Fruit fly (Drosophila melanogaster) whole organism, pupa: Measurements from ENCODE around the gene LSm-4.
A peak's percentile ranks its signal among the peaks of the same experiment; 100 is the strongest.

Experiments
- CG10348 ChIP-seq: fragments of 200-800 bp; sonication (Bioruptor generic); IDR thresholded peaks from 2 replicates; pipeline ENCODE4 v1.3.6; 2022; ENCODE audit warnings: missing biosample characterization, missing genetic modification characterization
- CG12605 ChIP-seq: fragments of 200-800 bp; sonication (Bioruptor generic); IDR thresholded peaks from 2 replicates; pipeline ENCODE4 v1.3.6; 2022; ENCODE audit warnings: missing biosample characterization, missing genetic modification characterization
- CG13204 ChIP-seq: fragments of 200-800 bp; sonication (Bioruptor generic); optimal IDR thresholded peaks from 2 replicates; lab custom pipeline; 2018; ENCODE audit warnings: missing biosample characterization, mild to moderate bottlenecking, missing genetic modification characterization, moderate library complexity
- CG14655 ChIP-seq: fragments of 200-800 bp; sonication (Bioruptor generic); optimal IDR thresholded peaks from 3 replicates; lab custom pipeline; 2017; ENCODE audit warnings: mild to moderate bottlenecking, missing biosample characterization, missing genetic modification reagents, missing genetic modification characterization
- CG15710 ChIP-seq: fragments of 200-800 bp; sonication (Bioruptor generic); optimal IDR thresholded peaks from 2 replicates; lab custom pipeline; 2018; ENCODE audit warnings: missing biosample characterization, mild to moderate bottlenecking, missing genetic modification characterization, moderate library complexity
- CG17806 ChIP-seq: fragments of 200-800 bp; sonication (Bioruptor generic); optimal IDR thresholded peaks from 2 replicates; lab custom pipeline; 2018; ENCODE audit warnings: missing biosample characterization, mild to moderate bottlenecking, missing genetic modification characterization, moderate library complexity
- CG32121 ChIP-seq: fragments of 200-800 bp; sonication (Bioruptor generic); IDR thresholded peaks from 2 replicates; pipeline ENCODE4 v1.3.6; 2022; ENCODE audit warnings: missing biosample characterization, missing genetic modification characterization
- CG34367 ChIP-seq: fragments of 200-800 bp; sonication (Bioruptor generic); optimal IDR thresholded peaks from 2 replicates; lab custom pipeline; 2018; ENCODE audit warnings: missing biosample characterization, mild to moderate bottlenecking, missing genetic modification characterization
- CG4496 ChIP-seq: fragments of 200-800 bp; sonication (Bioruptor generic); IDR thresholded peaks from 3 replicates; pipeline ENCODE4 v1.3.6; 2022; ENCODE audit warnings: missing biosample characterization, missing genetic modification characterization
- CG8159 ChIP-seq: fragments of 200-800 bp; sonication (Bioruptor generic); optimal IDR thresholded peaks from 3 replicates; lab custom pipeline; 2018; ENCODE audit warnings: missing biosample characterization, mild to moderate bottlenecking, missing genetic modification characterization, moderate library complexity
- CG8301 ChIP-seq: fragments of 200-800 bp; sonication (Bioruptor generic); optimal IDR thresholded peaks from 2 replicates; lab custom pipeline; 2018; ENCODE audit warnings: missing biosample characterization, mild to moderate bottlenecking, missing genetic modification characterization
- CG9948 ChIP-seq: fragments of 200-800 bp; sonication (Bioruptor generic); optimal IDR thresholded peaks from 2 replicates; lab custom pipeline; 2018; ENCODE audit warnings: missing biosample characterization, mild to moderate bottlenecking, missing genetic modification characterization, moderate library complexity
- D1 ChIP-seq: fragments of 200-800 bp; sonication (Bioruptor generic); optimal IDR thresholded peaks from 2 replicates; lab custom pipeline; 2018; ENCODE audit warnings: missing biosample characterization, mild to moderate bottlenecking, missing genetic modification characterization, moderate library complexity
- EcR ChIP-seq: fragments of 200-800 bp; sonication (Bioruptor generic); optimal IDR thresholded peaks from 3 replicates; lab custom pipeline; 2019; ENCODE audit warnings: missing biosample characterization, missing genetic modification characterization, mild to moderate bottlenecking, moderate library complexity, missing genetic modification reagents
- Ets98B ChIP-seq: fragments of 200-800 bp; sonication (Bioruptor generic); IDR thresholded peaks from 2 replicates; pipeline ENCODE4 v1.3.6; 2022; ENCODE audit warnings: missing biosample characterization, missing genetic modification characterization
- Pif1A ChIP-seq: fragments of 200-800 bp; sonication (Bioruptor generic); optimal IDR thresholded peaks from 3 replicates; lab custom pipeline; 2016; ENCODE audit warnings: missing biosample characterization, missing genetic modification characterization
- Pif1B ChIP-seq: fragments of 200-800 bp; sonication (Bioruptor generic); optimal IDR thresholded peaks from 3 replicates; lab custom pipeline; 2016; ENCODE audit warnings: missing biosample characterization, missing genetic modification characterization
- Snoo ChIP-seq: fragments of 200-800 bp; sonication (Bioruptor generic); optimal IDR thresholded peaks from 3 replicates; lab custom pipeline; 2017; ENCODE audit warnings: missing biosample characterization, mild to moderate bottlenecking, missing genetic modification characterization, inconsistent platforms
- fd96Ca ChIP-seq: fragments of 200-800 bp; sonication (Bioruptor generic); IDR thresholded peaks from 3 replicates; pipeline ENCODE4 v1.3.6; 2022; ENCODE audit warnings: missing biosample characterization, missing genetic modification characterization
- gl ChIP-seq: fragments of 200-800 bp; sonication (Bioruptor generic); optimal IDR thresholded peaks from 2 replicates; lab custom pipeline; 2018; ENCODE audit warnings: missing biosample characterization, mild to moderate bottlenecking, missing genetic modification characterization
- rn ChIP-seq: fragments of 200-800 bp; sonication (Bioruptor generic); IDR thresholded peaks from 2 replicates; pipeline ENCODE4 v1.3.6; 2022; ENCODE audit warnings: missing biosample characterization, missing genetic modification characterization

Gene LSm-4

DNA sequence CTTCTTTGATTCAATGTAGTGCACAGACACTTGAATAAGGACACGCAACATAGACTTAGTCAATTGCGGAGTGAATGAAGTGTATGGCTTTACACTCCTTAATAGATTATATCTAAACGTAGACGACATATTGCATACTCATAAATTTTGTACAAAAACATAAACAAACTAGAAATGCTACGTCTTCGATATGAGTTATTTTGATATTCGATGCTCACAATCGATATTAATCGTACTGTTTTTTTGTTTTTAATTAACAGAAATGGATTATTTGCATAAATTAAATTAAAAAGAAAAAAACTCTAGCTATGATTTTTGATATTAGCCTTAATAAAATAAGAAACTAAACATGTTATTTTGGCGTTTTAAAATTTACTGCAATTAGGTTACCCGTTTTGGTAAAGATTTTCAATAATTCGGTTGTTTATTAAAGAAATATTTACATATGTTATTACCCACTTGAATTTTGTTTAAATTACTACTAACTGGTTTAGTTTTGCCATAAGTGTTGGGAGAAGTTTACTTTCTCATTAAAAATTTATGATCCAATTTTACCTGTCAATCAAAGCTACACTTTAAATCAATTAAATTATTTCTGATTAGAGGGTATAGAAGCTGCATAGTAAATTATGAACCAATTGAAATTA, at the start of gene LSm-4, which contains the start of the genes CG17768 and Ir31a:
Gene LSm-4, minus strand, starts transcription at position 196 of the 647 bp plus-strand sequence.
Gene CG17768, minus strand, starts transcription at position 196 of the 647 bp plus-strand sequence.
Gene Ir31a, plus strand, starts transcription at position 558 of the 647 bp plus-strand sequence.
- no peak for TF ChIP-seq Pif1B (GFP tag; lab: Kevin White, UChicago)
- no peak for TF ChIP-seq Ets98B (GFP tag; lab: Robert Waterston, UW)

DNA sequence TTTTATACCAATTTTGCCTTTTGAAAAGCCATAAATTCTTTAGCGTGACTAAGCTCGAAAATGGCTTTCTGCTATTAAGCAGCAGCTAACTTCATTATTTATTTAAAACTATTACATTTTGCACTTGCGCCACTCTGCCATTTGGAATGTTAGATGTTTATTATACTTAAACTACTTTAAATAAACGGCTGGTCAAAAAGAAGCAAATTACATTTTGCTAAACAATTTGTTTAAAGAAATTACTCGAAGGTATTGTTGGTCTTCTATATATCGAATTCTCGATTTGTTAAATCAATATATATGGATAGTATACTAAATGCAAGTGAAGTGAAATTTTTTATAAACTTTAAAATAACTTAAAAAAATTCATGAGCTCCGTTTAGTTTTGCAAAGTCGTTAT, 47.3 kb upstream of the LSm-4 start, which contains the start of gene ppk10:
Gene ppk10, minus strand, starts transcription at position 101 of the 400 bp plus-strand sequence.
- TF ChIP-seq fd96Ca, result no peak
- TF ChIP-seq gl (tag; lab: Kevin White, UChicago), result no peak
- TF ChIP-seq CG34367, result no peak
- no peak for TF ChIP-seq CG12605 (GFP tag; lab: Robert Waterston, UW)

DNA sequence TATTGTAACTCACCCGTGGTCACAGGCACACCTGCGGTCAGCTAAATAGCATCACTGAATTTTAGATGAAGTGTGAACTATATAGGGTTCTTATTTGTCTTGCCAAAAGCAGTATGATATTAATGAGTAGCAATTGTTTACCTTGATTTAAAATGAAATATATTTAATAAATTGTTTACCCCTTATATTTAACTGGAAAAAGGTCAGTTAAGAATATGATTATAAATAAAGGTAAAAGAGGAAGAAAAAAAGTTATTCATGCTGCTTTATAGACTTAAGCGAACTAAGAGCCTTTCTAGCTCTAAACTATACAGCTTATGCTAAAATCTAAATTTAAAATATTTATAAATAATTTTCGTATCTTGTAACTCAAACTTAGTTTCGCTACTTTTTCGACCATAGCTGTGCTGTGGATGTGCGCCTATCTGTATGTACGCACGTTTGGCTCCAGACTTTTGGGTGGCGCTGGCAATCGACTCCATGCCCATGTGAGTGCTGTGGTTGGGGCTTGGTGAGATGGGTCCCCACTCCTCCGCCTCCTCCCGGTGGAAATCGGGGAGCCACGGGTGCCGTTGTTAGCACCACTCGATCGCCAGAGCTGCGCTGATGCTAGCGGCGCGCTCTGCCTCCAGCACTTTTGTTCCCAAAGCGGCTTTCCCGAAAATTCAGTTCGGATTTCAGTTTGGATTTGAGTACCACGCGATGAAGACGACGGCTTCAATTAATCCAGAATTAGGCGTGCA, 37.2 kb upstream of the LSm-4 start, which contains the start of gene loh:
Gene loh, plus strand, starts transcription at position 487 of the 743 bp plus-strand sequence.
- TF ChIP-seq EcR, result no peak
- TF ChIP-seq fd96Ca, result no peak
- TF ChIP-seq Snoo (tag; lab: Kevin White, UChicago), result peak; percentile 41

DNA sequence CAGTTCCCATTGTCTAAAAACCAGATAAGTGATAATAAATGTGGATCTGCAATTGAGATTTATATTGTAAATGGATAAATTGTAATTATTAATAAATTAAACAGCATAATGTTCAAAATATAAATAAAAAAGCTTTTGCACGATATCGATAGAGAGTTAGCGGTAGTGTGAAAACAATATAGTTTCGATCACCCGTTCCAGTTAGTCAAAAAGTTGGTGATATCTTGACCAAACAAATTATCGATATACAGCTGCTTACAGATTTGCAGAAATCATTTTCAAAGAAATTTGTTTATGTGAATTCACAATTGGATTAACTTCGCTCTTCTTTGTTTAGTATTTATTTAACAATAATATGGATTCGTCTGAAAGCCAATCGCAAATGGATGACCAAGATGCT, 34.2 kb upstream of the LSm-4 start, which contains the start of gene Nse4:
Gene Nse4, plus strand, starts transcription at position 267 of the 400 bp plus-strand sequence.
- TF ChIP-seq Ets98B (GFP tag; lab: Robert Waterston, UW) (no peak), Pif1B (GFP tag; lab: Kevin White, UChicago) (no peak), Snoo (tag; lab: Kevin White, UChicago) (no peak), fd96Ca (no peak), gl (tag; lab: Kevin White, UChicago) (no peak), CG17806 (tag; lab: Kevin White, UChicago) (no peak)

DNA sequence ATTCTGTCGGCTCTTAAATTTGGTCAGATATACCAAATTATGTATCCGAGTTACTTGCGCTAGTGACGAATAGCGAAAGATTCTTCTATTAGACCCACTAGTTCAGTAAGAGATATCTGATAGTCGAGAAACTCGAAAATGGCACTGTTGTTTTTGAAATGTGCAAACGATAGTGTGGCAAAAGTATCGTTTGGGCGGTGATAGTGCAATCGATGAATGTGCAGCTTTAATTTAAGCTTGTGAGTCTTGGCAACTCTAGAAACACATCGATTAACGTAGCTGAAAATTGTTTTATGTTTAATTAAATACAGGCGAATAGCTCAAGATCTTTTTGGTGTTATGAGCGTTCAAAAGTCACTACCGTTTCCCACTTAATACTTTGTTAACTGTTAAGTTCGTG, 32.3 kb upstream of the LSm-4 start, which contains the start of gene STUB1:
Gene STUB1, plus strand, starts transcription at position 232 of the 400 bp plus-strand sequence.
- TF ChIP-seq Pif1B (GFP tag; lab: Kevin White, UChicago), result no peak
- no peak for TF ChIP-seq CG8159
- no peak for TF ChIP-seq CG17806 (tag; lab: Kevin White, UChicago)
- TF ChIP-seq CG4496, result no peak
- no peak for TF ChIP-seq CG15710 (tag; lab: Kevin White, UChicago)
- no peak for TF ChIP-seq fd96Ca
- TF ChIP-seq rn (GFP tag; lab: Robert Waterston, UW), result no peak
- no peak for TF ChIP-seq CG10348 (GFP tag; lab: Robert Waterston, UW)
- no peak for TF ChIP-seq Ets98B (GFP tag; lab: Robert Waterston, UW)
- TF ChIP-seq CG32121 (GFP tag; lab: Robert Waterston, UW), result no peak
- no peak for TF ChIP-seq CG34367
- no peak for TF ChIP-seq CG8301
- TF ChIP-seq CG12605 (GFP tag; lab: Robert Waterston, UW), result no peak
- no peak for TF ChIP-seq Pif1A (GFP tag; lab: Kevin White, UChicago)

DNA sequence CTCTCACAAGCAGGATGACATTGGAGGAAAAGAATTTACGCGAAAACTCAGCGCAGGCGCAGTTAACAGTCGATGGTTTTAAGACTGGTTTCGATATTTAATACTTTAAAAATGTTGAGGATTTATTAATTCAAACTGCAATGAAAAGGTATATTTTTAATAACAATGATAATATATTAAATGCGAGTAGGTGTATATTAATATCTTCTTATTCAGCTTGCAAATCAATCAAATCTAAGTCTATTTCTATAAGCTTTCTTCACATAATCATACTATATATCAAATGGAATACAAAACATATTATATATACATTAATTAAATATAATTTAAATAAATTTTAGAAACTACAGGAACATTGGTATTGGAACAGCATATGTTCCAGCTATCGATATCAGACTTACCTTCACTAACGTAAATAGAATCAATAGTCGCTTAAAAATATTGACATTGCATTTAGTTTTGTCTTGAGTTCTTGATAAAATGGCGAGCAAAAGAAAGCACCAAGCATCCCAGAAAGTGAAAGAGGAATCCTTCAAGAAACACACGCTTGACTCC, 30.7 kb upstream of the LSm-4 start, which contains the start of the genes TBC1D16 and holn1:
Gene TBC1D16, minus strand, starts transcription at position 51 of the 555 bp plus-strand sequence.
Gene holn1, plus strand, starts transcription at position 390 of the 555 bp plus-strand sequence.
- TF ChIP-seq CG34367 (no peak), Pif1B (GFP tag; lab: Kevin White, UChicago) (no peak)
- TF ChIP-seq, all 21 proteins: peak for 0

DNA sequence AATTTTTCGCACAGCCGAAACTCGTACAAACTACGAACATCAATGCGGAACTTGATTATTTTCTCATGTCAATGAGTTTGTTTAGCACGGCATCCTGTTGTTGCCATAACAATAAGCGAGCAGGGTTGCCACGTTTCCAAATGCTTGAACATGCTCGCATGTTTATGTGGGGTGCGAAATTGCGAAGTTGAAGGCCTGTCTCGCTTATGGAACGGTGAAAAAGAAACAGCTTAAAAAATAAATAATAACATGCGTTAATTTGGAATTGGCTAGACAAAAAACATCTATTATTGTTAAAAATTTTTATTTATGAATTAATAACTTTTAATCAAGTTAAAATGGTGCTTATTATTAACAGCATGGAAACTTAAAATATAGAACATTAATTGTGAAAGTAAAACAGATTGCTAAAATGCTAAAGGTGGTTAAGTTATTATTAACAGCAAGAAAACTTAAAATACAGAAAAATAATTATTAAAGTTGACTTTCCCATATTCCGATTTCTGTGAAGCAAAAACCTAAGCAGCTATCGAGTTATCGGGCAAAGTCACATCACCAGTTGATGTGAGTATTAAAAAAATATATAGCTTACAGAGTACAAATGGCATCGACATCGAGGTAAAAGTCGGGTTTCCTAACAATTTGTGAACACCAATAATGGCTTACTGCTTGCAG, 25.9 kb upstream of the LSm-4 start, which contains the start of the genes Bug22 and TfIIB:
Gene Bug22, minus strand, starts transcription at position 117 of the 675 bp plus-strand sequence.
Gene TfIIB, plus strand, starts transcription at position 537 of the 675 bp plus-strand sequence.
- TF ChIP-seq Pif1B (GFP tag; lab: Kevin White, UChicago), result no peak
- TF ChIP-seq Pif1A (GFP tag; lab: Kevin White, UChicago), result no peak
- TF ChIP-seq CG8159, result no peak
- no peak for TF ChIP-seq gl (tag; lab: Kevin White, UChicago)
- no peak for TF ChIP-seq fd96Ca
- peak; percentile 46 for TF ChIP-seq CG17806 (tag; lab: Kevin White, UChicago)
- TF ChIP-seq Ets98B (GFP tag; lab: Robert Waterston, UW), result no peak; the same call in 1 of the 2 replicates
- peak; percentile 65 for TF ChIP-seq CG32121 (GFP tag; lab: Robert Waterston, UW)
- TF ChIP-seq CG34367, result no peak
- no peak for TF ChIP-seq CG10348 (GFP tag; lab: Robert Waterston, UW)
- TF ChIP-seq CG8301, result no peak
- TF ChIP-seq CG12605 (GFP tag; lab: Robert Waterston, UW), result no peak
- 0 out of 2 replicates have a peak, but pooled peaks have one; percentile 29 for TF ChIP-seq rn (GFP tag; lab: Robert Waterston, UW)
- peak; percentile 51 for TF ChIP-seq CG15710 (tag; lab: Kevin White, UChicago)
- no peak for TF ChIP-seq D1 (tag; lab: Kevin White, UChicago)
- TF ChIP-seq CG14655 (GFP tag; lab: Kevin White, UChicago), result no peak
- TF ChIP-seq CG9948 (tag; lab: Kevin White, UChicago), result peak; percentile 46
- no peak for TF ChIP-seq CG13204 (GFP tag; lab: Kevin White, UChicago)
- TF ChIP-seq Snoo (tag; lab: Kevin White, UChicago), result peak; percentile 51
- TF ChIP-seq CG4496, result peak; percentile 61; the same call in 2 of the 3 replicates
- no peak for TF ChIP-seq EcR
